Fruit fly (Drosophila melanogaster) whole organism, prepupa: Measurements from ENCODE around the gene CG3823.
A peak's percentile ranks its signal among the peaks of the same experiment; 100 is the strongest.

Experiments used
- Blimp-1 ChIP-seq: fragments of 200-800 bp; sonication (Bioruptor generic); optimal IDR thresholded peaks from 3 replicates; lab custom pipeline; 2017; ENCODE audit warnings: missing biosample characterization, missing genetic modification characterization, mild to moderate bottlenecking, moderate library complexity, missing genetic modification reagents
- CG10631 ChIP-seq: fragments of 200-800 bp; sonication (Bioruptor generic); optimal IDR thresholded peaks from 2 replicates; lab custom pipeline; 2016; ENCODE audit warnings: missing biosample characterization, missing genetic modification characterization
- CG11762 ChIP-seq: fragments of 200-800 bp; sonication (Bioruptor generic); optimal IDR thresholded peaks from 3 replicates; lab custom pipeline; 2016; ENCODE audit warnings: missing biosample characterization, missing genetic modification characterization; ENCODE audit not compliant: insufficient read depth
- CG15336 ChIP-seq: fragments of 200-800 bp; sonication (Bioruptor generic); IDR thresholded peaks from 2 replicates; pipeline ENCODE4 v1.3.6; 2022; ENCODE audit warnings: missing biosample characterization, missing genetic modification characterization
- CG1621 ChIP-seq: fragments of 200-800 bp; sonication (Bioruptor generic); optimal IDR thresholded peaks from 3 replicates; lab custom pipeline; 2018; ENCODE audit warnings: missing biosample characterization, mild to moderate bottlenecking, missing genetic modification characterization
- CG3032 ChIP-seq: fragments of 200-800 bp; optimal IDR thresholded peaks from 2 replicates; lab custom pipeline; 2019; ENCODE audit warnings: missing biosample characterization, mild to moderate bottlenecking, missing genetic modification characterization, moderate library complexity
- CG31627 ChIP-seq: fragments of 200-800 bp; sonication (Bioruptor generic); optimal IDR thresholded peaks from 3 replicates; lab custom pipeline; 2016; ENCODE audit warnings: missing biosample characterization, missing genetic modification characterization
- CG32006 ChIP-seq: fragments of 200-800 bp; sonication (Bioruptor generic); optimal IDR thresholded peaks from 3 replicates; lab custom pipeline; 2017; ENCODE audit warnings: missing biosample characterization, mild to moderate bottlenecking, missing genetic modification characterization
- CG34406 ChIP-seq: fragments of 200-800 bp; sonication (Bioruptor generic); optimal IDR thresholded peaks from 3 replicates; lab custom pipeline; 2016; ENCODE audit warnings: missing biosample characterization, missing genetic modification characterization
- CG3919 ChIP-seq: fragments of 200-800 bp; sonication (Bioruptor generic); optimal IDR thresholded peaks from 3 replicates; lab custom pipeline; 2016; ENCODE audit warnings: missing biosample characterization, missing genetic modification characterization
- CG4318 ChIP-seq: fragments of 200-800 bp; sonication (Bioruptor generic); optimal IDR thresholded peaks from 3 replicates; lab custom pipeline; 2017; ENCODE audit warnings: missing biosample characterization, mild to moderate bottlenecking, missing genetic modification characterization
- CG6163 ChIP-seq: fragments of 200-800 bp; sonication (Bioruptor generic); IDR thresholded peaks from 3 replicates; pipeline ENCODE4 v1.3.6; 2022; ENCODE audit warnings: missing biosample characterization, missing genetic modification characterization
- CG6276 ChIP-seq: fragments of 200-800 bp; sonication (Bioruptor generic); optimal IDR thresholded peaks from 2 replicates; lab custom pipeline; 2017; ENCODE audit warnings: missing biosample characterization, mild to moderate bottlenecking, missing genetic modification characterization
- CG6792 ChIP-seq: fragments of 200-800 bp; sonication (Bioruptor generic); optimal IDR thresholded peaks from 3 replicates; lab custom pipeline; 2016; ENCODE audit warnings: missing biosample characterization, missing genetic modification characterization
- CG6854 ChIP-seq: fragments of 200-800 bp; sonication (Bioruptor generic); optimal IDR thresholded peaks from 2 replicates; lab custom pipeline; 2017; ENCODE audit warnings: missing biosample characterization, mild to moderate bottlenecking, missing genetic modification characterization
- CG7368 ChIP-seq: fragments of 200-800 bp; sonication (Bioruptor generic); optimal IDR thresholded peaks from 3 replicates; lab custom pipeline; 2016; ENCODE audit warnings: missing biosample characterization, missing genetic modification characterization
- CG8119 ChIP-seq: fragments of 200-800 bp; sonication (Bioruptor generic); IDR thresholded peaks from 3 replicates; pipeline ENCODE4 v1.3.6; 2022; ENCODE audit warnings: missing biosample characterization, missing genetic modification characterization
- CG8319 ChIP-seq: fragments of 200-800 bp; sonication (Bioruptor generic); optimal IDR thresholded peaks from 3 replicates; lab custom pipeline; 2016; ENCODE audit warnings: missing biosample characterization, missing genetic modification characterization
- CG8632 ChIP-seq: fragments of 200-800 bp; sonication (Bioruptor generic); optimal IDR thresholded peaks from 3 replicates; lab custom pipeline; 2016; ENCODE audit warnings: missing biosample characterization, missing genetic modification characterization
- CG9139 ChIP-seq: fragments of 200-800 bp; sonication (Bioruptor generic); optimal IDR thresholded peaks from 3 replicates; lab custom pipeline; 2017; ENCODE audit warnings: missing biosample characterization, mild to moderate bottlenecking, missing genetic modification characterization
- Eip75B ChIP-seq: fragments of 200-800 bp; sonication (Bioruptor generic); optimal IDR thresholded peaks from 3 replicates; lab custom pipeline; 2016; ENCODE audit warnings: missing biosample characterization, missing genetic modification characterization
- Eip78C ChIP-seq: fragments of 200-800 bp; sonication (Bioruptor generic); peaks from one replicate; lab custom pipeline; 2016; ENCODE audit warnings: missing biosample characterization, missing genetic modification characterization
- Eip93F ChIP-seq: fragments of 200-800 bp; sonication (Bioruptor generic); optimal IDR thresholded peaks from 2 replicates; lab custom pipeline; 2016; ENCODE audit warnings: missing biosample characterization, mild to moderate bottlenecking, missing genetic modification characterization
- Gug ChIP-seq: fragments of 200-800 bp; sonication (Bioruptor generic); IDR thresholded peaks from 2 replicates; pipeline ENCODE4 v1.3.6; 2022; ENCODE audit warnings: missing biosample characterization, missing genetic modification characterization
- Hr38 ChIP-seq: sonication (Bioruptor generic); optimal IDR thresholded peaks from 2 replicates; lab custom pipeline; 2016; ENCODE audit warnings: missing biosample characterization, missing genetic modification characterization
- Hr39 ChIP-seq: fragments of 200-800 bp; sonication (Bioruptor generic); optimal IDR thresholded peaks from 2 replicates; lab custom pipeline; 2016; ENCODE audit warnings: missing biosample characterization, missing genetic modification characterization
- Hr4 ChIP-seq: fragments of 200-800 bp; sonication (Bioruptor generic); optimal IDR thresholded peaks from 3 replicates; lab custom pipeline; 2016; ENCODE audit warnings: missing biosample characterization, missing genetic modification characterization
- Lpt ChIP-seq: fragments of 200-800 bp; sonication (Bioruptor generic); optimal IDR thresholded peaks from 3 replicates; lab custom pipeline; 2016; ENCODE audit warnings: missing biosample characterization, missing genetic modification characterization
- Smox ChIP-seq: fragments of 200-800 bp; sonication (Bioruptor generic); optimal IDR thresholded peaks from 3 replicates; lab custom pipeline; 2016; ENCODE audit warnings: missing biosample characterization, missing genetic modification characterization
- Sox102F ChIP-seq: fragments of 200-800 bp; sonication (Bioruptor generic); optimal IDR thresholded peaks from 2 replicates; lab custom pipeline; 2016; ENCODE audit warnings: missing biosample characterization, mild to moderate bottlenecking, missing genetic modification characterization
- Sox15 ChIP-seq: fragments of 200-800 bp; sonication (Bioruptor generic); optimal IDR thresholded peaks from 3 replicates; lab custom pipeline; 2016; ENCODE audit warnings: missing biosample characterization, missing genetic modification characterization
- acj6 ChIP-seq: fragments of 200-800 bp; sonication (Bioruptor generic); optimal IDR thresholded peaks from 3 replicates; lab custom pipeline; 2016; ENCODE audit warnings: missing biosample characterization, missing genetic modification characterization
- cyc ChIP-seq: fragments of 200-800 bp; sonication (Bioruptor generic); optimal IDR thresholded peaks from 3 replicates; lab custom pipeline; 2016; ENCODE audit warnings: missing biosample characterization, missing genetic modification characterization
- eg ChIP-seq: fragments of 200-800 bp; sonication (Bioruptor generic); IDR thresholded peaks from 3 replicates; pipeline ENCODE4 v1.3.6; 2022; ENCODE audit warnings: missing biosample characterization, missing genetic modification characterization
- fd59A ChIP-seq: fragments of 200-800 bp; sonication (Bioruptor generic); optimal IDR thresholded peaks from 2 replicates; lab custom pipeline; 2017; ENCODE audit warnings: missing biosample characterization, mild to moderate bottlenecking, missing genetic modification characterization, missing genetic modification reagents
- fkh ChIP-seq: fragments of 200-800 bp; sonication (Bioruptor generic); optimal IDR thresholded peaks from 3 replicates; lab custom pipeline; 2017; ENCODE audit warnings: missing biosample characterization, mild to moderate bottlenecking, missing genetic modification characterization, moderate library complexity
- lz ChIP-seq: fragments of 200-800 bp; sonication (Bioruptor generic); optimal IDR thresholded peaks from 3 replicates; lab custom pipeline; 2016; ENCODE audit warnings: missing biosample characterization, missing genetic modification characterization
- net ChIP-seq: fragments of 200-800 bp; sonication (Bioruptor generic); optimal IDR thresholded peaks from 3 replicates; lab custom pipeline; 2016; ENCODE audit warnings: missing biosample characterization, missing genetic modification characterization
- pdm3 ChIP-seq: fragments of 200-800 bp; sonication (Bioruptor generic); optimal IDR thresholded peaks from 3 replicates; lab custom pipeline; 2016; ENCODE audit warnings: missing biosample characterization, missing genetic modification characterization
- salr ChIP-seq, 2 experiments: fragments of 200-800 bp; sonication (Bioruptor generic); optimal IDR thresholded peaks; 3 replicates each; lab custom pipeline; 2016 to 2018; ENCODE audit warnings: missing biosample characterization in 2 of 2, missing genetic modification characterization in 2 of 2, mild to moderate bottlenecking in 1 of 2
- spab ChIP-seq: fragments of 200-800 bp; sonication (Bioruptor generic); optimal IDR thresholded peaks from 2 replicates; lab custom pipeline; 2017; ENCODE audit warnings: missing biosample characterization, mild to moderate bottlenecking, missing genetic modification characterization, missing genetic modification reagents
- ss ChIP-seq, 2 experiments: fragments of 200-800 bp; sonication (Bioruptor generic); optimal IDR thresholded peaks; 2 replicates in 1 of 2; 3 replicates in 1 of 2; lab custom pipeline; 2017 to 2018; ENCODE audit warnings: mild to moderate bottlenecking in 2 of 2, missing biosample characterization in 2 of 2, missing genetic modification characterization in 2 of 2, moderate library complexity in 1 of 2
- topi ChIP-seq: fragments of 200-800 bp; sonication (Bioruptor generic); optimal IDR thresholded peaks from 3 replicates; lab custom pipeline; 2016; ENCODE audit warnings: missing biosample characterization, missing genetic modification characterization
- vri ChIP-seq: fragments of 200-800 bp; sonication (Bioruptor generic); optimal IDR thresholded peaks from 3 replicates; lab custom pipeline; 2016; ENCODE audit warnings: missing biosample characterization, mild to moderate bottlenecking, missing genetic modification characterization

Gene CG3823

DNA sequence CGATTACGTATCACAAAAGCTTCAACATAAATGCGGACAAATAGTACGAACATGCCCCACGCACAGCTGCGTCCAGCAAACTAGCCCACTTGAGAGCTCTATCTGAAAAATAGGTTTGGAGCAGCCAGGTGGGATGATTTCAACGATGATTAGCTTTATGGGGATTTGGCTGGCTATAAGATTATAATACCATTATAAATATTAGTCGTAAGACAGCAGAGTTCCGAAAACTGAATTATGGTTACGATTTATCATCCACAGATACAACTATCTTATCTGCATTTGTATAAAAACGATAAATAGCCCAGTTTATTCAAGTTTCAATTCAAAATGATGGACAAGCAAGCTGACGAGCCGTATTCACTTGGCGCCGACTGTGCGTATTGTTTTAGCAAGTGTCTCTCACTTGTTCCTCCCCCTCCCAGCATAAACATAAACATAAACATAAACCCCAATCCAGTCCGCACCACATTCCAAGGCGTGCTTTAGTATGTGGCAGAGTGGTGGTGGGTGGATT lies 40.1 kb upstream of the CG3823 start (continued):
- peak; percentile 64; the same call in 2 of the 3 replicates for TF ChIP-seq CG8119 (GFP tag; lab: Robert Waterston, UW)
- TF ChIP-seq lz (GFP tag; lab: Kevin White, UChicago), result peak; percentile 17
- peak; percentile 15 for TF ChIP-seq CG11762 (GFP tag; lab: Kevin White, UChicago)
- TF ChIP-seq CG8319 (GFP tag; lab: Kevin White, UChicago), result peak; percentile 14
- TF ChIP-seq fkh (GFP tag; lab: Kevin White, UChicago), result peak; percentile 68
- TF ChIP-seq Sox15 (GFP tag; lab: Kevin White, UChicago), result peak; percentile 14
- no peak for TF ChIP-seq CG34406 (GFP tag; lab: Kevin White, UChicago)
- no peak for TF ChIP-seq CG31627 (GFP tag; lab: Kevin White, UChicago)
- TF ChIP-seq, all 60 proteins: peak for 35

DNA sequence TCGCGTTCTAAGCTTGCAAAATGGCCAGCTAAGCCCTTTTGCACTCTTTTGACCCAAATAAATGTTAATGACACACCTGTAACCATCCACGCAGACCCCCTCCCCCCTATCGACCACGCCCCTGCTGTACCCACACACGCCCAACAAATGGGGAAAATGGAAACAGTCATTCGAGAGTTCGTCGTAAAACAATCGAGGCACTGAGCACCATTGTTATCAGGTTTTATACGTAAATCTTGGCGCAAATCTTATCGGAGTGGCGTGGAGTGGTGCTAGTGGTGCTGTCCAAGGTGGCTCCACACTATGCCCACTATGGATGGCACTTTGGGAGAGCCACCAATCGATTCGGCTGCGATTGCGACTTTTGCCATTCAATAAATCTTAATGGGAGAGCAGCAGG lies 39.3 kb upstream of the CG3823 start:
- TF ChIP-seq CG8632 (GFP tag; lab: Kevin White, UChicago) (no peak), CG15336 (GFP tag; lab: Robert Waterston, UW) (no peak), CG3919 (GFP tag; lab: Kevin White, UChicago) (no peak), acj6 (GFP tag; lab: Kevin White, UChicago) (no peak), vri (no peak), net (GFP tag; lab: Kevin White, UChicago) (no peak), CG11762 (GFP tag; lab: Kevin White, UChicago) (no peak), Hr39 (GFP tag; lab: Kevin White, UChicago) (no peak), spab (GFP tag; lab: Kevin White, UChicago) (no peak), Eip75B (no peak)

DNA sequence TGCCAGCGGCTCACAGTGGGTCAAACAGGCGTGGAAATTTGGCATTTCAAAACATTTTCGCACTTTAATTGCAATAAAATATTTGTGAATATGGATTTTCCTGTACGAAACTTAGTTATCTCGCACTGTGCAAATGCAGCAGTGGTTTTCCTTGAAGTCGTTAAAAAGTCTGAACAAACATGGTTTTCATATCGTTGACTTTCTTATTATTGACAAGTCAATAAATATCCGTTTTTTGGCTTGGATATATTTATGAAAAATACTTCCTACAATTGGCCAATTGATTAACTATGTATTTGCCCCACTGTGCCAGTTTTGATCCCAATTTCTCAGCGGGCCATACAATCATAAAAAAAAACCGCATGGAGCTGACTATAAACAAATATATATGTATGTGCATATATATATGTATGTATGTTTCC lies 38.3 kb upstream of the CG3823 start:
- peak; percentile 85 for TF ChIP-seq spab (GFP tag; lab: Kevin White, UChicago)
- TF ChIP-seq CG3919 (GFP tag; lab: Kevin White, UChicago), result peak; percentile 93
- TF ChIP-seq Hr4, result peak; percentile 97
- TF ChIP-seq Smox (GFP tag; lab: Kevin White, UChicago), result peak; percentile 89
- TF ChIP-seq CG8632 (GFP tag; lab: Kevin White, UChicago), result peak; percentile 94
- peak; percentile 91 for TF ChIP-seq Hr39 (GFP tag; lab: Kevin White, UChicago)
- TF ChIP-seq CG9139 (GFP tag; lab: Kevin White, UChicago), result peak; percentile 73
- TF ChIP-seq CG3032 (tag; lab: Kevin White, UChicago), result peak; percentile 80
- peak; percentile 90 for TF ChIP-seq acj6 (GFP tag; lab: Kevin White, UChicago)
- TF ChIP-seq Eip78C, result peak; percentile 98
- peak; percentile 86 for TF ChIP-seq CG1621 (tag; lab: Kevin White, UChicago)
- TF ChIP-seq Eip93F (GFP tag; lab: Kevin White, UChicago), result peak; percentile 25
- TF ChIP-seq CG6854, result peak; percentile 56
- TF ChIP-seq fd59A (GFP tag; lab: Kevin White, UChicago), result peak; percentile 82
- TF ChIP-seq CG32006 (GFP tag; lab: Kevin White, UChicago), result peak; percentile 98
- peak; percentile 92 for TF ChIP-seq Gug
- TF ChIP-seq topi (GFP tag; lab: Kevin White, UChicago), result peak; percentile 92
- peak; percentile 92 for TF ChIP-seq Sox15 (GFP tag; lab: Kevin White, UChicago)
- TF ChIP-seq Blimp-1 (GFP tag; lab: Kevin White, UChicago), result peak; percentile 44
- peak; percentile 93 for TF ChIP-seq CG8319 (GFP tag; lab: Kevin White, UChicago)
- peak; percentile 92 for TF ChIP-seq lz (GFP tag; lab: Kevin White, UChicago)
- TF ChIP-seq pdm3 (GFP tag; lab: Kevin White, UChicago), result peak; percentile 96
- TF ChIP-seq CG6276, result peak; percentile 94
- TF ChIP-seq Lpt (GFP tag; lab: Kevin White, UChicago), result peak; percentile 97
- TF ChIP-seq ss (GFP tag; optimal IDR thresholded peaks at IDR 0.05; lab: Kevin White, UChicago), result peak; percentile 64 to 78
- TF ChIP-seq CG6792, result peak; percentile 93
- peak; percentile 93 for TF ChIP-seq eg (GFP tag; lab: Robert Waterston, UW)
- peak; percentile 82 for TF ChIP-seq vri
- peak; percentile 67 to 95 for TF ChIP-seq salr (GFP tag; optimal IDR thresholded peaks at IDR 0.05; lab: Kevin White, UChicago)
- TF ChIP-seq CG4318, result peak; percentile 96
- peak; percentile 91 for TF ChIP-seq CG6163 (GFP tag; lab: Robert Waterston, UW)
- peak; percentile 85 for TF ChIP-seq cyc
- TF ChIP-seq CG10631 (GFP tag; lab: Kevin White, UChicago), result peak; percentile 92
- peak; percentile 91 for TF ChIP-seq Sox102F
- TF ChIP-seq CG11762 (GFP tag; lab: Kevin White, UChicago), result peak; percentile 92
- peak; percentile 97 for TF ChIP-seq CG8119 (GFP tag; lab: Robert Waterston, UW)
- TF ChIP-seq Eip75B, result peak; percentile 94
- peak; percentile 87 for TF ChIP-seq CG7368 (GFP tag; lab: Kevin White, UChicago)
- TF ChIP-seq CG15336 (GFP tag; lab: Robert Waterston, UW), result peak; percentile 96
- TF ChIP-seq Hr38, result peak; percentile 64
